Fruit fly (Drosophila melanogaster) whole organism: ENCODE data around the gene Eip75B.

Source experiments
- pan ChIP-seq: fragments of >200 bp; optimal IDR thresholded peaks from 2 replicates; lab custom pipeline; 2017
- psq ChIP-seq: fragments of >200 bp; optimal IDR thresholded peaks from 2 replicates; lab custom pipeline; 2017
- usp ChIP-seq: fragments of >200 bp; optimal IDR thresholded peaks from 2 replicates; lab custom pipeline; 2017; ENCODE audit warnings: missing biosample characterization, missing genetic modification characterization, mixed read lengths

DNA sequence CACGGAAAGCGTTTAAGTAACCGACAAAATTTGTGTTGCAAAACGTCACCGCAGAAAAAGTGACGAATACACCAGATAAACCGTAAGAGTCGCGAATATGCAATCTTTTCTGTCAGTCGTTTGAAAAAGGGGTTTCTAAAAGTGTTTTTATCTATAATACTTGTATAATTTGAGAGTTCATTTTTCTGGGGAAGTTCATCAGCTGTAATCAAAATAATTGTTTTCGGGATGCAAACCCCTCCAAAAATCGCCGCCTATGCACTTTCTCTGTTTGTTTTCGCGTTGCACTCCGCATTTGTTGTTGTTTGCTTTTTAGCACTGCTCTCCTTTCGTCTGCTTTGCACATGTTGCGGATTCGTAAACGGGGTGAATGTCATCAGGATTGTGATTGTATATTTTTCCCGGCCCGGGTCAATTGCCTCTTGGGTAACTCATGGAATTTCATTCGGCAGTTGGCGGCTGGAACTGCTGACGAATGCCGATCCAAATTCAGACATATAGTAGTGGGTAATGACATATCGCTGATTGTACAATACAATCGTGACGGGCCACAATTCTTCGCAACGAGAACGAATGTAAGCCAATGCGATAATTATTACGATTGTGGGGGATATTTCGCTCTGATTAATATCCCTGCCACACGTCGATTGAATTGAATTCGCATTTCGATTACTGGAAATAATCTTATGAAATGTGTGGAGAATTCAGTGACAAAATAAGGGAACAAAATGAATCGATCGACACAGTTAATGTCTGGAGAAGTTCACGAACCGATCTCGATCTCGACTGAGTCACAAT is 52.6 kb downstream of the Eip75B start:
- TF ChIP-seq pan: no peak
- no peak for TF ChIP-seq usp
- no peak for TF ChIP-seq psq (lab: Kevin White, UChicago)
